Fruit fly (Drosophila melanogaster): Measurements from ENCODE around the gene fz4.

dm6 chrX:7151290-7152038, 41.3 kb upstream of the fz4 start:
- TF ChIP-seq Myc (optimal IDR thresholded peaks at IDR 0.05) (no peak), Sin3A (optimal IDR thresholded peaks at IDR 0.05) (no peak), psq (optimal IDR thresholded peaks at IDR 0.05) (no peak), h (optimal IDR thresholded peaks at IDR 0.05) (no peak)

Measured in Kc167 (cell line).